Worm (Caenorhabditis elegans) whole organism, young adult: ENCODE results near the gene tig-2.

ENCODE experiments used
- B0019.2 ChIP-seq: fragments of 200-800 bp; sonication (Bioruptor generic); conservative IDR thresholded peaks from 2 replicates; pipeline ENCODE4 v1.3.6; 2022; ENCODE audit warnings: missing genetic modification reagents, missing genetic modification characterization, missing compliant biosample characterization
- B0035.1 ChIP-seq: sonication (generic microtip); optimal IDR thresholded peaks from 2 replicates; lab custom pipeline; 2016; ENCODE audit warnings: missing genetic modification characterization, mild to moderate bottlenecking, missing compliant biosample characterization, missing genotype, missing genetic modification reagents
- B0336.3 ChIP-seq: fragments of 200-800 bp; sonication (Bioruptor generic); IDR thresholded peaks from 2 replicates; pipeline ENCODE4 v1.3.6; 2022; ENCODE audit warnings: missing genetic modification characterization, missing compliant biosample characterization
- C06A6.2 ChIP-seq: fragments of 200-800 bp; sonication (Bioruptor generic); conservative IDR thresholded peaks from 2 replicates; pipeline ENCODE4 v1.3.6; 2022; ENCODE audit warnings: missing genetic modification characterization, missing compliant biosample characterization
- Y53G8AR.9 ChIP-seq: fragments of 200-800 bp; sonication (Bioruptor generic); conservative IDR thresholded peaks from 2 replicates; pipeline ENCODE4 v1.3.6; 2022; ENCODE audit warnings: missing genetic modification reagents, missing genetic modification characterization, missing compliant biosample characterization
- Y95B8A.8 ChIP-seq: fragments of 200-800 bp; sonication (Bioruptor generic); IDR thresholded peaks from 2 replicates; pipeline ENCODE4 v1.3.6; 2022; ENCODE audit warnings: missing genetic modification reagents, missing genetic modification characterization, missing compliant biosample characterization
- ZK185.1 ChIP-seq: sonication (generic microtip); optimal IDR thresholded peaks from 2 replicates; lab custom pipeline; 2016; ENCODE audit warnings: mild to moderate bottlenecking, missing genetic modification characterization, missing compliant biosample characterization; ENCODE audit not compliant: poor library complexity, severe bottlenecking
- akir-1 ChIP-seq: fragments of 200-800 bp; sonication (Bioruptor generic); optimal IDR thresholded peaks from 2 replicates; lab custom pipeline; 2018; ENCODE audit warnings: mild to moderate bottlenecking, missing genetic modification characterization, moderate library complexity, missing compliant biosample characterization
- atf-7 ChIP-seq: sonication (generic microtip); optimal IDR thresholded peaks from 2 replicates; lab custom pipeline; 2017; ENCODE audit warnings: mild to moderate bottlenecking, missing genetic modification characterization, missing compliant biosample characterization
- attf-3 ChIP-seq: fragments of 200-800 bp; sonication (Bioruptor generic); conservative IDR thresholded peaks from 2 replicates; pipeline ENCODE4 v1.3.6; 2022; ENCODE audit warnings: missing genetic modification reagents, missing genetic modification characterization, missing compliant biosample characterization
- bed-1 ChIP-seq: fragments of 200-800 bp; sonication (Bioruptor generic); IDR thresholded peaks from 2 replicates; pipeline ENCODE4 v1.3.6; 2022; ENCODE audit warnings: missing genetic modification reagents, missing genetic modification characterization, missing compliant biosample characterization
- cebp-2 ChIP-seq: fragments of 200-800 bp; sonication (Bioruptor generic); IDR thresholded peaks from 2 replicates; pipeline ENCODE4 v1.3.6; 2022; ENCODE audit warnings: missing genetic modification characterization, missing compliant biosample characterization
- ceh-58 ChIP-seq: fragments of 200-800 bp; sonication (Bioruptor generic); IDR thresholded peaks from 2 replicates; pipeline ENCODE4 v1.3.6; 2022; ENCODE audit warnings: missing genetic modification characterization, missing compliant biosample characterization
- ceh-91 ChIP-seq: fragments of 200-800 bp; sonication (Bioruptor generic); IDR thresholded peaks from 2 replicates; pipeline ENCODE4 v1.3.6; 2022; ENCODE audit warnings: missing genetic modification reagents, missing genetic modification characterization, missing compliant biosample characterization
- chd-7 ChIP-seq: sonication (generic microtip); optimal IDR thresholded peaks from 2 replicates; lab custom pipeline; 2016; ENCODE audit warnings: mild to moderate bottlenecking, missing genetic modification characterization, moderate library complexity, missing compliant biosample characterization
- die-1 ChIP-seq: sonication (generic microtip); optimal IDR thresholded peaks from 2 replicates; lab custom pipeline; 2016; ENCODE audit warnings: missing genotype, mild to moderate bottlenecking, missing genetic modification characterization, missing compliant biosample characterization
- dpff-1 ChIP-seq: sonication (generic microtip); optimal IDR thresholded peaks from 2 replicates; lab custom pipeline; 2017; ENCODE audit warnings: mild to moderate bottlenecking, missing genetic modification characterization, missing compliant biosample characterization
- egl-18 ChIP-seq: fragments of 200-800 bp; sonication (Bioruptor generic); IDR thresholded peaks from 2 replicates; pipeline ENCODE4 v1.3.6; 2022; ENCODE audit warnings: missing genetic modification reagents, missing genetic modification characterization, missing compliant biosample characterization
- egl-44 ChIP-seq: fragments of 200-800 bp; sonication (Bioruptor generic); IDR thresholded peaks from 2 replicates; pipeline ENCODE4 v1.3.6; 2022; ENCODE audit warnings: missing genetic modification reagents, missing genetic modification characterization, missing compliant biosample characterization
- ets-4 ChIP-seq: fragments of 200-800 bp; sonication (Bioruptor generic); optimal IDR thresholded peaks from 2 replicates; lab custom pipeline; 2018; ENCODE audit warnings: mild to moderate bottlenecking, missing genetic modification characterization, missing compliant biosample characterization
- fkh-3 ChIP-seq: sonication (generic microtip); optimal IDR thresholded peaks from 2 replicates; lab custom pipeline; 2016; ENCODE audit warnings: mild to moderate bottlenecking, missing genetic modification characterization, missing compliant biosample characterization
- him-1 ChIP-seq: sonication (generic microtip); optimal IDR thresholded peaks from 2 replicates; lab custom pipeline; 2016; ENCODE audit warnings: missing genotype, missing genetic modification reagents, missing genetic modification characterization, missing compliant biosample characterization
- hrde-1 ChIP-seq: sonication (generic microtip); optimal IDR thresholded peaks from 2 replicates; lab custom pipeline; 2016; ENCODE audit warnings: missing genetic modification characterization, mild to moderate bottlenecking, missing compliant biosample characterization, moderate library complexity, missing genotype, missing genetic modification reagents, borderline replicate concordance
- lin-35 ChIP-seq, 3 experiments: fragments of 150-350 bp in 2 of 3; sonication (generic microtip) in 1 of 3; optimal IDR thresholded peaks; 2 replicates each; lab custom pipeline; 2014 to 2018; ENCODE audit warnings: missing biosample characterization in 3 of 3, missing genetic modification characterization in 3 of 3, missing genetic modification reagents in 3 of 3
- lin-54 ChIP-seq: fragments of 200-800 bp; sonication (Bioruptor generic); optimal IDR thresholded peaks from 2 replicates; lab custom pipeline; 2018; ENCODE audit warnings: mild to moderate bottlenecking, missing genetic modification characterization, missing compliant biosample characterization
- lir-1 ChIP-seq: fragments of 200-800 bp; sonication (Bioruptor generic); conservative IDR thresholded peaks from 2 replicates; pipeline ENCODE4 v1.3.6; 2022; ENCODE audit warnings: missing genetic modification reagents, missing genetic modification characterization, missing compliant biosample characterization
- madf-3 ChIP-seq: fragments of 200-800 bp; sonication (Bioruptor generic); IDR thresholded peaks from 2 replicates; pipeline ENCODE4 v1.3.6; 2022; ENCODE audit warnings: missing genetic modification reagents, missing genetic modification characterization, missing compliant biosample characterization
- madf-6 ChIP-seq: fragments of 200-800 bp; sonication (Bioruptor generic); IDR thresholded peaks from 2 replicates; pipeline ENCODE4 v1.3.6; 2022; ENCODE audit warnings: missing genetic modification reagents, missing genetic modification characterization, missing compliant biosample characterization
- mcd-1 ChIP-seq: fragments of 200-800 bp; sonication (Bioruptor generic); IDR thresholded peaks from 2 replicates; pipeline ENCODE4 v1.3.6; 2022; ENCODE audit warnings: missing genetic modification reagents, missing genetic modification characterization, missing compliant biosample characterization
- mxl-1 ChIP-seq: sonication (generic microtip); optimal IDR thresholded peaks from 2 replicates; lab custom pipeline; 2016; ENCODE audit warnings: missing genetic modification characterization, missing compliant biosample characterization
- nfya-1 ChIP-seq: sonication (generic microtip); optimal IDR thresholded peaks from 2 replicates; lab custom pipeline; 2017; ENCODE audit warnings: antibody characterized with exemption, missing compliant biosample characterization, missing genetic modification characterization, borderline replicate concordance; ENCODE audit not compliant: insufficient read depth
- nfya-2 ChIP-seq: fragments of 200-800 bp; sonication (Bioruptor generic); IDR thresholded peaks from 2 replicates; pipeline ENCODE4 v1.3.6; 2022; ENCODE audit warnings: missing genetic modification reagents, missing genetic modification characterization, missing compliant biosample characterization
- nhr-27 ChIP-seq: fragments of 200-800 bp; sonication (Bioruptor generic); optimal IDR thresholded peaks from 2 replicates; lab custom pipeline; 2018; ENCODE audit warnings: mild to moderate bottlenecking, missing genetic modification characterization, moderate library complexity, missing compliant biosample characterization
- nhr-80 ChIP-seq: sonication (generic microtip); optimal IDR thresholded peaks from 2 replicates; lab custom pipeline; 2016; ENCODE audit warnings: missing genetic modification characterization, missing compliant biosample characterization
- nhr-90 ChIP-seq: sonication (generic microtip); optimal IDR thresholded peaks from 2 replicates; lab custom pipeline; 2016; ENCODE audit warnings: missing genotype, mild to moderate bottlenecking, missing genetic modification characterization, missing compliant biosample characterization
- pbrm-1 ChIP-seq: fragments of 200-800 bp; sonication (Bioruptor generic); IDR thresholded peaks from 2 replicates; pipeline ENCODE4 v1.3.6; 2022; ENCODE audit warnings: missing genetic modification reagents, missing genetic modification characterization, missing compliant biosample characterization
- sea-2 ChIP-seq: fragments of 200-800 bp; sonication (Bioruptor generic); IDR thresholded peaks from 2 replicates; pipeline ENCODE4 v1.3.6; 2022; ENCODE audit warnings: missing genetic modification characterization, missing compliant biosample characterization
- tbp1 ChIP-seq: fragments of 200-800 bp; sonication (Bioruptor generic); optimal IDR thresholded peaks from 2 replicates; lab custom pipeline; 2018; ENCODE audit warnings: mild to moderate bottlenecking, missing genetic modification characterization, missing compliant biosample characterization
- unc-130 ChIP-seq: sonication (generic microtip); optimal IDR thresholded peaks from 2 replicates; lab custom pipeline; 2016; ENCODE audit warnings: missing genetic modification reagents, missing genetic modification characterization, missing compliant biosample characterization

Gene tig-2

DNA sequence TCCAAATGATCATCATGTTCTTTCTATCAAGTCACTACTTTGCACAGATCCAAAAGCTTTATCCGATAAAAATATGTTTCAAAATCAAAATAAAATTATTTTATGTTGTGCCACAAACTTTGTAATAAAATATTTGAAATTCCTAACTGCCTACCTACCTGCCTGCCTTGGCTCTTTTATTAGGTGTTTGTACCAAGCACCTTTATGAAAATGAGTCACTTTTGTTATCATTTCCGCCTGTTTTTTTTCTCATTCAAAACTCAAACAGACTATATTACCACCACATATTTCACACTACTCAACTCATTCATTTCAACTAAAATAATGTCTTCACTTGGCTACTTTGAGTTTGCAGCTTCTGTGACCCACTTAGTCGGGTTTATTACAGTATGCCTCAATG is 5.5 kb downstream of the tig-2 start, which contains the start of gene F39G3.4:
F39G3.4 (plus strand) TSS at position 301 of the 400 bp plus-strand sequence.
- TF ChIP-seq akir-1: no peak
- TF ChIP-seq cebp-2: no peak
- TF ChIP-seq B0019.2 (GFP tag; lab: Robert Waterston, UW): no peak
- no peak for TF ChIP-seq egl-18 (GFP tag; lab: Robert Waterston, UW)
- TF ChIP-seq mxl-1 (tag; lab: Kevin White, UChicago): no peak
- no peak for TF ChIP-seq egl-44 (GFP tag; lab: Robert Waterston, UW)
- TF ChIP-seq Y95B8A.8: no peak
- TF ChIP-seq Y53G8AR.9 (GFP tag; lab: Robert Waterston, UW): no peak
- no peak for TF ChIP-seq ets-4
- TF ChIP-seq dpff-1 (tag; lab: Kevin White, UChicago): no peak
- no peak for TF ChIP-seq sea-2 (GFP tag; lab: Robert Waterston, UW)
- TF ChIP-seq fkh-3: no peak

- TF ChIP-seq chd-7 (tag; lab: Kevin White, UChicago): no peak
- no peak for TF ChIP-seq B0336.3 (GFP tag; lab: Robert Waterston, UW)
Observed at ce11 chrV:4722314-4722713, 7.6 kb downstream of the tig-2 start, which contains the start of gene F39G3.5. Gene F39G3.5 (plus strand): TSS chrV:4722614.

- peak; percentile 72 for TF ChIP-seq nhr-80
- TF ChIP-seq ceh-91 (GFP tag; lab: Robert Waterston, UW): no peak
- TF ChIP-seq, all 124 proteins: peak for 1
Observed at ce11 chrV:4720884-4721464, 9.0 kb downstream of the tig-2 start.

ce11 chrV:4719965-4720364 is 10.0 kb downstream of the tig-2 start, which contains the start of gene prx-6:
Gene prx-6 (minus strand): TSS chrV:4720093.
- TF ChIP-seq tbp1 (GFP tag; lab: Kevin White, UChicago): no peak
- no peak for TF ChIP-seq bed-1 (GFP tag; lab: Robert Waterston, UW)
- no peak for TF ChIP-seq die-1 (tag; lab: Kevin White, UChicago)
- TF ChIP-seq cebp-2: no peak
- TF ChIP-seq nhr-80: peak; percentile 39
- no peak for TF ChIP-seq nfya-2 (GFP tag; lab: Robert Waterston, UW)

- no peak for TF ChIP-seq mxl-1 (tag; lab: Kevin White, UChicago)
Observed at ce11 chrV:4710464-4710863, 19.5 kb downstream of the tig-2 start, which contains the start of gene oac-24. Gene oac-24 (plus strand): TSS chrV:4710764.

DNA sequence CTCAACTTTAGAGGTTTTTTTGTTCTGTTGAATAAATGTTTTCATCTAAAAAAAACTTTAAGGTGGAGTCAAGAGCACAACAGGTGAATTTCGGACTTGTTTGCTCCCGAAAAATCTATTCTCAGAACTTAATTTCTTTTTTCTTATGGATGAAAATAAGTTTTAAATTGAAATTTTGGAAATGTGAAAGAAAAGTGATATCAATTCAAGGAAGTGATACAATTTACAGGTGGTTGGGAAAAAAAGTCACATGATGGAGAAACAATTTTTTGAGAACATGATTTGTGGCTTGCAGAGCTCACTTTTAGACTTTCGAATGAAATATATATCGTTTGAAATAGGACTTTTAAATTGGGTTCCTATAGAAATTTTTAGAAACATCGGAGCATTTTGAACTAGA is 22.3 kb downstream of the tig-2 start:
- TF ChIP-seq nhr-27: no peak
- TF ChIP-seq nhr-90 (tag; lab: Kevin White, UChicago): no peak
- TF ChIP-seq atf-7 (tag; lab: Kevin White, UChicago): no peak
- no peak for TF ChIP-seq hrde-1 (tag; lab: Kevin White, UChicago)
- no peak for TF ChIP-seq mcd-1 (GFP tag; lab: Robert Waterston, UW)
- no peak for TF ChIP-seq attf-3 (GFP tag; lab: Robert Waterston, UW)
- TF ChIP-seq nfya-1 (tag; lab: Kevin White, UChicago): no peak
- no peak for TF ChIP-seq madf-3 (GFP tag; lab: Robert Waterston, UW)

- TF ChIP-seq madf-6 (GFP tag; lab: Robert Waterston, UW) (no peak), lir-1 (GFP tag; lab: Robert Waterston, UW) (no peak), pbrm-1 (GFP tag; lab: Robert Waterston, UW) (no peak), C06A6.2 (GFP tag; lab: Robert Waterston, UW) (no peak), madf-3 (GFP tag; lab: Robert Waterston, UW) (no peak), ceh-58 (GFP tag; lab: Robert Waterston, UW) (no peak), tbp1 (GFP tag; lab: Kevin White, UChicago) (no peak), ZK185.1 (tag; lab: Kevin White, UChicago) (no peak), lin-35 (GFP tag; optimal IDR thresholded peaks at IDR 0.05; lab: Kevin White, UChicago) (no peak), lin-54 (GFP tag; lab: Kevin White, UChicago) (no peak), unc-130 (GFP tag; lab: Kevin White, UChicago) (no peak), him-1 (no peak), B0035.1 (tag; lab: Kevin White, UChicago) (no peak)
Observed at ce11 chrV:4700189-4700588, 29.8 kb downstream of the tig-2 start, which contains the start of gene ZC266.1. Gene ZC266.1 (minus strand): TSS chrV:4700289.
